Worm (Caenorhabditis elegans) whole organism, mixed stage, embryonic: ENCODE measurements around the gene gei-13.

Source experiments
- bed-3 ChIP-seq: fragments of 200-800 bp; sonication (Bioruptor generic); optimal IDR thresholded peaks from 3 replicates; lab custom pipeline; 2018; ENCODE audit warnings: mild to moderate bottlenecking, missing genetic modification characterization, moderate library complexity, missing compliant biosample characterization
- lin-13 ChIP-seq: fragments of 150-350 bp; optimal IDR thresholded peaks from 2 replicates; lab custom pipeline; 2014; ENCODE audit warnings: missing biosample characterization, missing genetic modification characterization
- mep-1 ChIP-seq: fragments of 150-350 bp; optimal IDR thresholded peaks from 2 replicates; lab custom pipeline; 2017; ENCODE audit warnings: missing biosample characterization, missing genetic modification reagents, missing genetic modification characterization, inconsistent platforms

- TF ChIP-seq lin-13 (tag; lab: Kevin White, UChicago) (no peak), bed-3 (GFP tag; lab: Kevin White, UChicago) (no peak), mep-1 (tag; lab: Kevin White, UChicago) (no peak)
These were observed 21.8 kb downstream of the gei-13 start for ce11 chrIII:9615114-9615513.
